Fruit fly (Drosophila melanogaster) whole organism, adult: Measurements from ENCODE around the gene tll.

Experiments
- CG11617 ChIP-seq: fragments of 200-800 bp; sonication (Bioruptor generic); optimal IDR thresholded peaks from 2 replicates; lab custom pipeline; 2017; ENCODE audit warnings: mild to moderate bottlenecking, missing biosample characterization, missing genetic modification reagents, missing genetic modification characterization
- CG12768 ChIP-seq: fragments of 200-800 bp; sonication (Bioruptor generic); optimal IDR thresholded peaks from 2 replicates; lab custom pipeline; 2017; ENCODE audit warnings: missing biosample characterization, missing genetic modification characterization, mild to moderate bottlenecking, moderate library complexity, missing genetic modification reagents
- CG14711 ChIP-seq: fragments of 200-800 bp; sonication (Bioruptor generic); optimal IDR thresholded peaks from 2 replicates; lab custom pipeline; 2018; ENCODE audit warnings: missing biosample characterization, mild to moderate bottlenecking, missing genetic modification characterization, moderate library complexity
- CG1620 ChIP-seq: fragments of 200-800 bp; sonication (Bioruptor generic); optimal IDR thresholded peaks from 2 replicates; lab custom pipeline; 2016; ENCODE audit warnings: missing biosample characterization, missing genetic modification characterization
- CG33017 ChIP-seq: fragments of 200-800 bp; sonication (Bioruptor generic); optimal IDR thresholded peaks from 2 replicates; lab custom pipeline; 2018; ENCODE audit warnings: missing biosample characterization, mild to moderate bottlenecking, missing genetic modification characterization, moderate library complexity
- CG5204 ChIP-seq: fragments of 200-800 bp; sonication (Bioruptor generic); optimal IDR thresholded peaks from 2 replicates; lab custom pipeline; 2016; ENCODE audit warnings: missing biosample characterization, missing genetic modification characterization
- CG7045 ChIP-seq: fragments of 200-800 bp; sonication (Bioruptor generic); optimal IDR thresholded peaks from 2 replicates; lab custom pipeline; 2017; ENCODE audit warnings: missing biosample characterization, mild to moderate bottlenecking, missing genetic modification characterization
- CG7101 ChIP-seq: fragments of 200-800 bp; sonication (Bioruptor generic); optimal IDR thresholded peaks from 2 replicates; lab custom pipeline; 2018; ENCODE audit warnings: missing biosample characterization, mild to moderate bottlenecking, missing genetic modification characterization, moderate library complexity
- Clk ChIP-seq: fragments of 200-800 bp; sonication (Bioruptor generic); optimal IDR thresholded peaks from 2 replicates; lab custom pipeline; 2017; ENCODE audit warnings: missing biosample characterization, missing genetic modification characterization
- Crg-1 ChIP-seq: fragments of 200-800 bp; sonication (Bioruptor generic); optimal IDR thresholded peaks from 2 replicates; lab custom pipeline; 2016; ENCODE audit warnings: missing biosample characterization, missing genetic modification characterization
- Hr96 ChIP-seq: fragments of 200-800 bp; sonication (Bioruptor generic); optimal IDR thresholded peaks from 2 replicates; lab custom pipeline; 2016; ENCODE audit warnings: missing biosample characterization, missing genetic modification characterization
- Mnt ChIP-seq: fragments of 200-800 bp; sonication (Bioruptor generic); optimal IDR thresholded peaks from 2 replicates; lab custom pipeline; 2016; ENCODE audit warnings: missing biosample characterization, mild to moderate bottlenecking, missing genetic modification characterization
- bab1 ChIP-seq: fragments of 200-800 bp; sonication (Bioruptor generic); optimal IDR thresholded peaks from 3 replicates; lab custom pipeline; 2019; ENCODE audit warnings: missing biosample characterization, mild to moderate bottlenecking, missing genetic modification characterization, moderate library complexity
- cic ChIP-seq: fragments of 200-800 bp; sonication (Bioruptor generic); optimal IDR thresholded peaks from 2 replicates; lab custom pipeline; 2017; ENCODE audit warnings: missing biosample characterization, mild to moderate bottlenecking, missing genetic modification characterization, moderate library complexity
- cnc ChIP-seq, 2 experiments: fragments of >200 bp; optimal IDR thresholded peaks; 2 replicates each; lab custom pipeline; 2017
- kay ChIP-seq: fragments of 200-800 bp; sonication (Bioruptor generic); peaks from one replicate; lab custom pipeline; 2016; ENCODE audit warnings: missing biosample characterization, missing genetic modification characterization, borderline replicate concordance
- ovo ChIP-seq: fragments of 200-800 bp; sonication (Bioruptor generic); optimal IDR thresholded peaks from 2 replicates; lab custom pipeline; 2016; ENCODE audit warnings: missing biosample characterization, missing genetic modification characterization
- pad ChIP-seq: fragments of 200-800 bp; sonication (Bioruptor generic); optimal IDR thresholded peaks from 3 replicates; lab custom pipeline; 2017; ENCODE audit warnings: missing biosample characterization, missing genetic modification characterization, mild to moderate bottlenecking, moderate library complexity, missing genetic modification reagents
- tj ChIP-seq: fragments of 200-800 bp; sonication (Bioruptor generic); optimal IDR thresholded peaks from 3 replicates; lab custom pipeline; 2017; ENCODE audit warnings: missing biosample characterization, mild to moderate bottlenecking, missing genetic modification characterization, moderate library complexity
- toe ChIP-seq: fragments of 200-800 bp; sonication (Bioruptor generic); optimal IDR thresholded peaks from 2 replicates; lab custom pipeline; 2016; ENCODE audit warnings: missing biosample characterization, missing genetic modification characterization

The tll gene

DNA sequence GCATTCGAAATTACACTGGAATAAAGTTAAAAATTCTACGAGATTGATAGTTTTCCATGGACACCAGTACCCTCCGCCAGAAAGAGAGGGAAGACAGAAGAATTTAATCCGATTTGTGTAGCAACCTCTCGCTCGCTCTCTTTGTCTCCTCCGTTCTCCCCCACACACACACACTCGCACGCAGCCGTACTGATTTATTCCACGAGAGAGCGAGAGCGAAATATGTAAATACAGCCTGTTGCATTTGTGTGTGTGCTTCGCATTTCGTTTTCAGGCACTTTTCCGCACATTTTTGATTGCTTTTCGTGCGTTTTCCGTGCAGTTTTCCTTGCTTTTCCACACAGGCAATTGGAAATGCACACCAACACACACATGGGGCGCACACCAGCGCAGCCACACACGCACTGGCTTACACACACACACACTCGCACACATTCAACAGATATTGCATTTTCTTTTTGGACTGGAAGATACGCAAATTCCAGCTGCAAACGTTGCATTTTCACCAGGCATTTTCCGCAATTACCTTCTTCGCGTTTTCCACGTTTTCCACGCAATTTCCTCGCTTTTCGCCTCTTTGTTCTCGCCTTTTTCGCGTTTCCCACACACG is 46.2 kb upstream of the tll start:
- peak; percentile 74 for TF ChIP-seq tj (GFP tag; lab: Kevin White, UChicago)
- TF ChIP-seq ovo = no peak
- TF ChIP-seq cic (GFP tag; lab: Kevin White, UChicago) = peak; percentile 22
- peak; percentile 36 for TF ChIP-seq pad

dm6 chr3R:30806490-30807195 is 45.5 kb upstream of the tll start, which contains the start of the genes wts and dj-1beta:
Gene wts (minus strand): TSS chr3R:30806619.
Gene dj-1beta (plus strand): TSS chr3R:30807117.
- TF ChIP-seq CG7045 (GFP tag; lab: Kevin White, UChicago) (no peak), pad (no peak), cnc (optimal IDR thresholded peaks at IDR 0.05; lab: Kevin White, UChicago) (no peak), CG33017 (tag; lab: Kevin White, UChicago) (no peak), Mnt (GFP tag; lab: Kevin White, UChicago) (no peak), Clk (GFP tag; lab: Kevin White, UChicago) (no peak), ovo (no peak), CG7101 (tag; lab: Kevin White, UChicago) (peak; percentile 6), Hr96 (GFP tag; lab: Kevin White, UChicago) (peak; percentile 14), bab1 (no peak), CG11617 (GFP tag; lab: Kevin White, UChicago) (no peak), cic (GFP tag; lab: Kevin White, UChicago) (no peak), CG1620 (GFP tag; lab: Kevin White, UChicago) (peak; percentile 16), CG5204 (GFP tag; lab: Kevin White, UChicago) (no peak), Crg-1 (no peak), kay (peak; percentile 64), tj (GFP tag; lab: Kevin White, UChicago) (no peak), CG12768 (GFP tag; lab: Kevin White, UChicago) (no peak), CG14711 (tag; lab: Kevin White, UChicago) (no peak), toe (GFP tag; lab: Kevin White, UChicago) (peak; percentile 11)

DNA sequence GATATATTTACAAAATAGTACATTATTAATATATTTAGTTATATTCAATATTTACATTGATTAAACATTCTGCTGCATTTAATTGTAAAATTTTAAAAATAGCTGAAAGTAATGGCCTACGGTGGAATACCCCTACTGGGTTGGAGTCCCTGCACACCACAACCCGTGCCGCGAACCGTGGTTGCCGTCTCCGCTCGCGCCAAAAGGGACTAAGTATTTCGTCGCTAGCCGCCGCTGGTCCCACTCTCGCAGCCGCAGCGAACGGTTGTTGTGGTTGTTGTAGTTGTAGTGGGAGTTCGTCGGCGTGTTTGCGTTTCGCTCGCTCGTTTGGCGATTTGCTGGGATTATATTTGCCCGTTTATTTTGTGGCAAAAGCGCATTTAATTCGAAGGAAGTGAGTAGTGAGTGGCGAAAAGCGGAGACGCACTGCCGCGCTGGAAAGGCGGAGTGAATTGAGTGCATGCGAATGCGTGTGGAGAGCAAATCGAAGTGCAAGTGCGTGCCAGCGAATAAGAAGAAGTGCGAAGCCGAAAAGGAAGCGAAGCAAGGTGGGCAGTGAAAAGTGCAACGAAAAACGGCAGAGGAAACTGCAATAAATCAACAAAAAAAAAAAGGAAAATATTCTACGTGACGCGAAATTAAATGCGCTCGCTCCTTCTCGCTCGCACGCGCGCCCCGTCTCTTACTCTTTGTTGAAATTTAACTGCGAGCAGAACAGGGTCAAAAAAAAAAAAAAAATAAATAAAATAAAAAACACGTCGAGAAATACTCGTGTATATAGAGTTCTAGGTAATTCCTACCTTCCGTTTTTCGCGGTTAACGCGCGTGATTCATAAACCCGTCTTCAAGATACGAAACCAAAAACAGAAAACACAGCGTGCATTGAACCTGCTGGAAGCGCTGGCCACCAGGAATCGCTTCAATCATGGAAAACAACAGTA is 43.5 kb upstream of the tll start, which contains the start of gene cindr:
Gene cindr (plus strand): TSS at position 272 of the 941 bp plus-strand sequence.
- TF ChIP-seq CG33017 (tag; lab: Kevin White, UChicago) (peak; percentile 20), Mnt (GFP tag; lab: Kevin White, UChicago) (peak; percentile 74), Hr96 (GFP tag; lab: Kevin White, UChicago) (peak; percentile 50), CG1620 (GFP tag; lab: Kevin White, UChicago) (no peak), bab1 (peak; percentile 69), tj (GFP tag; lab: Kevin White, UChicago) (peak; percentile 52), CG7101 (tag; lab: Kevin White, UChicago) (peak; percentile 51), ovo (peak; percentile 56), CG12768 (GFP tag; lab: Kevin White, UChicago) (no peak), kay (peak; percentile 87), CG5204 (GFP tag; lab: Kevin White, UChicago) (no peak), cic (GFP tag; lab: Kevin White, UChicago) (peak; percentile 59), Clk (GFP tag; lab: Kevin White, UChicago) (peak; percentile 23), pad (peak; percentile 22), CG14711 (tag; lab: Kevin White, UChicago) (peak; percentile 14)

DNA sequence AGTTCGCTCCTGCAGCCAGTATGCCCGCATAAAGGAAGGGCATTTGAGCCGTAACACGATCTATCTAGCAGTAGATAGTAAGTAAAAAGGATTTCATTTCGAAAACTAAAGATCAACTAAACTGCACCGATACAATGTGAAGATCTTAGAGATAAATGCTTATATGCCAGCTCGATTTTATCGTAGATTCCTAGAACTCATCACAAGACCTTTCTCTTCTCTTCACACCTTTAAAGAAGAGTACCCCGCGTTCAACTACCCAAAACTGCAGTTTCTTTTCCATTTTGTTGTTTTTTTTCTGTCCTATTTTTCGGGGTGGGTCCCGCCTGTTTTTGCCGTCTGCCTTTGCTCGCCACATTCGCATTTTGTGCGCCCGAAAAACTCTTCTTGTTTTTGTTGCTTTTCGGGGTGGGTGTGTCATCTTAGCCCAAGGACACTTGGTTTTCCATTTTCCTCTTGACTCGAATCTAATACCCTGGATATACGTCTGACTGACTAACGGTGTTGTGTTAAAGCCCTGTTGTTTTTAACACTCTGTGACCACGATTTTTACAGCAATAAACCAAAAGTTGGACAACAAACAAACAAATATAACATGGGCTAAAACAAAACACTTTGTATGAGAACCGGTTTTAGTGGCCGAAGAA is 42.7 kb upstream of the tll start:
- TF ChIP-seq CG12768 (GFP tag; lab: Kevin White, UChicago) (no peak), Crg-1 (no peak), CG33017 (tag; lab: Kevin White, UChicago) (no peak), kay (no peak), pad (no peak), bab1 (no peak), Clk (GFP tag; lab: Kevin White, UChicago) (no peak), Mnt (GFP tag; lab: Kevin White, UChicago) (no peak), CG7045 (GFP tag; lab: Kevin White, UChicago) (no peak), Hr96 (GFP tag; lab: Kevin White, UChicago) (no peak), tj (GFP tag; lab: Kevin White, UChicago) (no peak), cic (GFP tag; lab: Kevin White, UChicago) (no peak), CG7101 (tag; lab: Kevin White, UChicago) (no peak), CG11617 (GFP tag; lab: Kevin White, UChicago) (no peak), CG5204 (GFP tag; lab: Kevin White, UChicago) (no peak), ovo (no peak)

dm6 chr3R:30810274-30810813 is 41.8 kb upstream of the tll start:
- no peak for TF ChIP-seq ovo
- no peak for TF ChIP-seq CG12768 (GFP tag; lab: Kevin White, UChicago)
- no peak for TF ChIP-seq CG14711 (tag; lab: Kevin White, UChicago)
- no peak for TF ChIP-seq kay
- TF ChIP-seq Crg-1 = no peak
- no peak for TF ChIP-seq cnc (optimal IDR thresholded peaks at IDR 0.05; lab: Kevin White, UChicago)
- TF ChIP-seq Hr96 (GFP tag; lab: Kevin White, UChicago) = no peak
- TF ChIP-seq CG33017 (tag; lab: Kevin White, UChicago) = no peak
- TF ChIP-seq Clk (GFP tag; lab: Kevin White, UChicago) = no peak
- TF ChIP-seq pad = no peak
- no peak for TF ChIP-seq CG11617 (GFP tag; lab: Kevin White, UChicago)
- no peak for TF ChIP-seq cic (GFP tag; lab: Kevin White, UChicago)
- TF ChIP-seq Mnt (GFP tag; lab: Kevin White, UChicago) = no peak
- TF ChIP-seq CG1620 (GFP tag; lab: Kevin White, UChicago) = no peak
- no peak for TF ChIP-seq CG7045 (GFP tag; lab: Kevin White, UChicago)
- no peak for TF ChIP-seq toe (GFP tag; lab: Kevin White, UChicago)
